Worm (Caenorhabditis elegans) whole organism, L4 larva: ENCODE measurements around the gene T14G12.12.

Source experiments
- D1046.2 ChIP-seq: fragments of 200-800 bp; sonication (Bioruptor generic); IDR thresholded peaks from 2 replicates; pipeline ENCODE4 v1.3.6; 2022; ENCODE audit warnings: missing genetic modification characterization, missing compliant biosample characterization
- Y48G9A.11 ChIP-seq: fragments of 200-800 bp; sonication (Bioruptor generic); IDR thresholded peaks from 2 replicates; pipeline ENCODE4 v1.3.6; 2022; ENCODE audit warnings: missing genetic modification reagents, missing genetic modification characterization, missing compliant biosample characterization
- ZK546.5 ChIP-seq, 2 experiments: sonication (generic microtip); optimal IDR thresholded peaks; 2 replicates each; lab custom pipeline; 2017; ENCODE audit warnings: missing biosample characterization in 2 of 2, missing genetic modification characterization in 2 of 2
- aly-2 ChIP-seq: sonication (generic microtip); optimal IDR thresholded peaks from 2 replicates; lab custom pipeline; 2018; ENCODE audit warnings: missing biosample characterization, missing genetic modification characterization
- ceh-20 ChIP-seq: fragments of 200-800 bp; sonication (Bioruptor generic); IDR thresholded peaks from 2 replicates; pipeline ENCODE4 v1.3.6; 2022; ENCODE audit warnings: missing genetic modification reagents, missing genetic modification characterization, missing compliant biosample characterization
- ceh-32 ChIP-seq: sonication (generic microtip); optimal IDR thresholded peaks from 2 replicates; lab custom pipeline; 2016; ENCODE audit warnings: mild to moderate bottlenecking, missing genetic modification characterization, missing compliant biosample characterization; ENCODE audit not compliant: poor library complexity
- dpl-1 ChIP-seq: fragments of 150-350 bp; optimal IDR thresholded peaks from 2 replicates; lab custom pipeline; 2014; ENCODE audit warnings: missing biosample characterization, missing genetic modification reagents, missing genetic modification characterization
- fkh-10 ChIP-seq: fragments of 150-350 bp; optimal IDR thresholded peaks from 2 replicates; lab custom pipeline; 2014; ENCODE audit warnings: missing biosample characterization, missing genetic modification reagents, missing genetic modification characterization
- fos-1 ChIP-seq: fragments of 150-350 bp; optimal IDR thresholded peaks from 2 replicates; lab custom pipeline; 2014; ENCODE audit warnings: missing biosample characterization, missing genetic modification characterization
- lin-38 ChIP-seq: fragments of 200-800 bp; sonication (Bioruptor generic); IDR thresholded peaks from 2 replicates; pipeline ENCODE4 v1.3.6; 2022; ENCODE audit warnings: missing genetic modification reagents, missing genetic modification characterization, missing compliant biosample characterization
- nhr-237 ChIP-seq: sonication (generic microtip); optimal IDR thresholded peaks from 2 replicates; lab custom pipeline; 2017; ENCODE audit warnings: missing biosample characterization, missing genetic modification characterization
- nhr-28 ChIP-seq: fragments of 150-350 bp; optimal IDR thresholded peaks from 2 replicates; lab custom pipeline; 2014; ENCODE audit warnings: missing biosample characterization, missing genetic modification characterization
- unc-39 ChIP-seq: sonication (generic microtip); optimal IDR thresholded peaks from 2 replicates; lab custom pipeline; 2017; ENCODE audit warnings: missing biosample characterization, missing genetic modification characterization
- zfp-3 ChIP-seq: fragments of 200-800 bp; sonication (Bioruptor generic); conservative IDR thresholded peaks from 2 replicates; pipeline ENCODE4 v1.3.6; 2022; ENCODE audit warnings: missing genetic modification reagents, missing genetic modification characterization, missing compliant biosample characterization

DNA sequence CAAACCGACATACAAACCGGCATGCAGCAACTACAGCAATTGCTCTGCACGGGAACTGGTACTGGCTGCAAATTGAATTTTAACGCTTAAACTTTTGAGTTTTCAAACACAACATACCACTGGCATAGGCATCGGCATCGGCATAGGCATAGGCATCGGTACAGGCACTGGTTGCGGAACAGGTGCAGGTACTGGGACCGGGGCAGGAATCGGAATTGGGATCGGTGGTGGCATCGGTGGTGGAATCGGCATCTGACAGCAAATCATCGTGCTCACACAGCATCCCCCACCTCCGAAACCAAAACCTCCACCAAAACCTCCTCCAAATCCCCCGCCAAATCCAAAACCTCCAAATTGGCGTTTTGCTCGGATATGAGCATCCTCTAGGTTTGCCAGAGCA, 35.9 kb upstream of the T14G12.12 start:
- TF ChIP-seq aly-2 (no peak), dpl-1 (GFP tag; lab: Kevin White, UChicago) (no peak), fkh-10 (GFP tag; lab: Kevin White, UChicago) (no peak), Y48G9A.11 (GFP tag; lab: Robert Waterston, UW) (no peak), fos-1 (no peak), nhr-28 (tag; lab: Kevin White, UChicago) (no peak), nhr-237 (no peak), D1046.2 (GFP tag; lab: Robert Waterston, UW) (no peak), lin-38 (GFP tag; lab: Robert Waterston, UW) (no peak), ceh-20 (GFP tag; lab: Robert Waterston, UW) (no peak), zfp-3 (GFP tag; lab: Robert Waterston, UW) (no peak), ceh-32 (tag; lab: Kevin White, UChicago) (no peak), ZK546.5 (tag; optimal IDR thresholded peaks at IDR 0.05; lab: Kevin White, UChicago) (no peak), unc-39 (tag; lab: Kevin White, UChicago) (no peak)
